Worm (Caenorhabditis elegans) whole organism, young adult: ENCODE data around the gene cpna-3.

Experiments used
- F23B12.7 ChIP-seq: sonication (generic microtip); optimal IDR thresholded peaks from 2 replicates; lab custom pipeline; 2017; ENCODE audit warnings: missing genetic modification characterization, mild to moderate bottlenecking, missing compliant biosample characterization, antibody characterized with exemption, moderate library complexity; ENCODE audit not compliant: insufficient read depth
- F39B2.1 ChIP-seq: fragments of 200-800 bp; sonication (Bioruptor generic); IDR thresholded peaks from 2 replicates; pipeline ENCODE4 v1.3.6; 2022; ENCODE audit warnings: missing genetic modification reagents, missing genetic modification characterization, missing compliant biosample characterization
- F57C9.4 ChIP-seq: sonication (generic microtip); optimal IDR thresholded peaks from 2 replicates; lab custom pipeline; 2017; ENCODE audit warnings: mild to moderate bottlenecking, missing genetic modification characterization, missing compliant biosample characterization
- K11D2.4 ChIP-seq: fragments of 200-800 bp; sonication (Bioruptor generic); IDR thresholded peaks from 2 replicates; pipeline ENCODE4 v1.3.6; 2022; ENCODE audit warnings: missing genetic modification reagents, missing genetic modification characterization, missing compliant biosample characterization
- T07F8.4 ChIP-seq: sonication (generic microtip); optimal IDR thresholded peaks from 2 replicates; lab custom pipeline; 2016; ENCODE audit warnings: mild to moderate bottlenecking, missing genetic modification characterization, moderate library complexity, missing compliant biosample characterization
- T26A5.8 ChIP-seq: sonication (generic microtip); optimal IDR thresholded peaks from 2 replicates; lab custom pipeline; 2016; ENCODE audit warnings: missing genetic modification characterization, missing compliant biosample characterization
- Y67H2A.10 ChIP-seq: fragments of 200-800 bp; sonication (Bioruptor generic); conservative IDR thresholded peaks from 2 replicates; pipeline ENCODE4 v1.3.6; 2022; ENCODE audit warnings: missing genetic modification reagents, missing genetic modification characterization, missing compliant biosample characterization
- Y95B8A.8 ChIP-seq: fragments of 200-800 bp; sonication (Bioruptor generic); IDR thresholded peaks from 2 replicates; pipeline ENCODE4 v1.3.6; 2022; ENCODE audit warnings: missing genetic modification reagents, missing genetic modification characterization, missing compliant biosample characterization
- ZK185.1 ChIP-seq: sonication (generic microtip); optimal IDR thresholded peaks from 2 replicates; lab custom pipeline; 2016; ENCODE audit warnings: mild to moderate bottlenecking, missing genetic modification characterization, missing compliant biosample characterization; ENCODE audit not compliant: poor library complexity, severe bottlenecking
- ama-1 ChIP-seq, 3 experiments: fragments of 150-350 bp in 1 of 3; sonication (generic microtip) in 2 of 3; optimal IDR thresholded peaks; 2 replicates each; lab custom pipeline; 2014 to 2018; ENCODE audit warnings: missing biosample characterization in 2 of 3, missing genetic modification characterization in 2 of 3, missing genetic modification reagents in 2 of 3
- aptf-2 ChIP-seq: fragments of 200-800 bp; sonication (Bioruptor generic); conservative IDR thresholded peaks from 2 replicates; pipeline ENCODE4 v1.3.6; 2022; ENCODE audit warnings: missing genetic modification reagents, missing genetic modification characterization, missing compliant biosample characterization
- atf-7 ChIP-seq: sonication (generic microtip); optimal IDR thresholded peaks from 2 replicates; lab custom pipeline; 2017; ENCODE audit warnings: mild to moderate bottlenecking, missing genetic modification characterization, missing compliant biosample characterization
- attf-5 ChIP-seq: fragments of 200-800 bp; sonication (Bioruptor generic); optimal IDR thresholded peaks from 2 replicates; lab custom pipeline; 2018; ENCODE audit warnings: mild to moderate bottlenecking, missing genetic modification characterization, missing compliant biosample characterization
- ceh-27 ChIP-seq: fragments of 200-800 bp; sonication (Bioruptor generic); optimal IDR thresholded peaks from 2 replicates; lab custom pipeline; 2018; ENCODE audit warnings: mild to moderate bottlenecking, missing genetic modification characterization, moderate library complexity, missing compliant biosample characterization
- ceh-40 ChIP-seq: fragments of 200-800 bp; sonication (Bioruptor generic); IDR thresholded peaks from 2 replicates; pipeline ENCODE4 v1.3.6; 2022; ENCODE audit warnings: missing genetic modification characterization, missing compliant biosample characterization
- chd-7 ChIP-seq: sonication (generic microtip); optimal IDR thresholded peaks from 2 replicates; lab custom pipeline; 2016; ENCODE audit warnings: mild to moderate bottlenecking, missing genetic modification characterization, moderate library complexity, missing compliant biosample characterization
- dox-1 ChIP-seq: fragments of 200-800 bp; sonication (Bioruptor generic); IDR thresholded peaks from 2 replicates; pipeline ENCODE4 v1.3.6; 2022; ENCODE audit warnings: missing genetic modification reagents, missing genetic modification characterization, missing compliant biosample characterization
- egrh-3 ChIP-seq: fragments of 200-800 bp; sonication (Bioruptor generic); IDR thresholded peaks from 2 replicates; pipeline ENCODE4 v1.3.6; 2022; ENCODE audit warnings: missing genetic modification reagents, missing genetic modification characterization, missing compliant biosample characterization
- ekl-4 ChIP-seq: fragments of 200-800 bp; sonication (Bioruptor generic); IDR thresholded peaks from 2 replicates; pipeline ENCODE4 v1.3.6; 2022; ENCODE audit warnings: missing genetic modification reagents, missing genetic modification characterization, missing compliant biosample characterization
- ets-4 ChIP-seq: fragments of 200-800 bp; sonication (Bioruptor generic); optimal IDR thresholded peaks from 2 replicates; lab custom pipeline; 2018; ENCODE audit warnings: mild to moderate bottlenecking, missing genetic modification characterization, missing compliant biosample characterization
- fkh-3 ChIP-seq: sonication (generic microtip); optimal IDR thresholded peaks from 2 replicates; lab custom pipeline; 2016; ENCODE audit warnings: mild to moderate bottlenecking, missing genetic modification characterization, missing compliant biosample characterization
- hlh-12 ChIP-seq: sonication (generic microtip); optimal IDR thresholded peaks from 2 replicates; lab custom pipeline; 2016; ENCODE audit warnings: missing genetic modification characterization, missing compliant biosample characterization
- hsf-1 ChIP-seq: fragments of 200-800 bp; sonication (Bioruptor generic); IDR thresholded peaks from 2 replicates; pipeline ENCODE4 v1.3.6; 2022; ENCODE audit warnings: missing genetic modification reagents, missing genetic modification characterization, missing compliant biosample characterization
- lsl-1 ChIP-seq: fragments of 200-800 bp; sonication (Bioruptor generic); optimal IDR thresholded peaks from 2 replicates; lab custom pipeline; 2018; ENCODE audit warnings: mild to moderate bottlenecking, missing genetic modification characterization, moderate library complexity, missing compliant biosample characterization
- madf-10 ChIP-seq: sonication (generic microtip); optimal IDR thresholded peaks from 2 replicates; lab custom pipeline; 2016; ENCODE audit warnings: mild to moderate bottlenecking, missing genetic modification characterization, missing compliant biosample characterization
- nhr-120 ChIP-seq: fragments of 200-800 bp; sonication (Bioruptor generic); IDR thresholded peaks from 2 replicates; pipeline ENCODE4 v1.3.6; 2022; ENCODE audit warnings: missing genetic modification characterization, missing compliant biosample characterization
- nhr-80 ChIP-seq: sonication (generic microtip); optimal IDR thresholded peaks from 2 replicates; lab custom pipeline; 2016; ENCODE audit warnings: missing genetic modification characterization, missing compliant biosample characterization
- rcor-1 ChIP-seq: fragments of 200-800 bp; sonication (Bioruptor generic); IDR thresholded peaks from 2 replicates; pipeline ENCODE4 v1.3.6; 2022; ENCODE audit warnings: missing genetic modification reagents, missing genetic modification characterization, missing compliant biosample characterization
- snpc-3.4 ChIP-seq: sonication (generic microtip); optimal IDR thresholded peaks from 2 replicates; lab custom pipeline; 2017; ENCODE audit warnings: missing genetic modification characterization, mild to moderate bottlenecking, missing compliant biosample characterization, antibody characterized with exemption, moderate library complexity, missing genotype, missing genetic modification reagents
- snpc-4 ChIP-seq, 5 experiments: fragments of 150-350 bp in 1 of 5; sonication (generic microtip) in 4 of 5; optimal IDR thresholded peaks; 2 replicates each; lab custom pipeline; 2014 to 2018; ENCODE audit warnings: missing genetic modification characterization in 5 of 5, missing biosample characterization in 3 of 5, antibody characterized with exemption in 2 of 5, mild to moderate bottlenecking in 2 of 5, missing compliant biosample characterization in 2 of 5, missing genotype in 2 of 5, moderate library complexity in 2 of 5, missing genetic modification reagents in 1 of 5
- sptf-2 ChIP-seq: fragments of 200-800 bp; sonication (Bioruptor generic); optimal IDR thresholded peaks from 2 replicates; lab custom pipeline; 2018; ENCODE audit warnings: mild to moderate bottlenecking, missing genetic modification characterization, missing compliant biosample characterization
- unc-130 ChIP-seq: sonication (generic microtip); optimal IDR thresholded peaks from 2 replicates; lab custom pipeline; 2016; ENCODE audit warnings: missing genetic modification reagents, missing genetic modification characterization, missing compliant biosample characterization
- unc-62 ChIP-seq: fragments of 150-350 bp; optimal IDR thresholded peaks from 2 replicates; lab custom pipeline; 2014; ENCODE audit warnings: missing biosample characterization, missing genetic modification reagents, missing genetic modification characterization
- ztf-28 ChIP-seq: fragments of 200-800 bp; sonication (Bioruptor generic); IDR thresholded peaks from 2 replicates; pipeline ENCODE4 v1.3.6; 2022; ENCODE audit warnings: missing genetic modification reagents, missing genetic modification characterization, missing compliant biosample characterization

The cpna-3 gene

DNA sequence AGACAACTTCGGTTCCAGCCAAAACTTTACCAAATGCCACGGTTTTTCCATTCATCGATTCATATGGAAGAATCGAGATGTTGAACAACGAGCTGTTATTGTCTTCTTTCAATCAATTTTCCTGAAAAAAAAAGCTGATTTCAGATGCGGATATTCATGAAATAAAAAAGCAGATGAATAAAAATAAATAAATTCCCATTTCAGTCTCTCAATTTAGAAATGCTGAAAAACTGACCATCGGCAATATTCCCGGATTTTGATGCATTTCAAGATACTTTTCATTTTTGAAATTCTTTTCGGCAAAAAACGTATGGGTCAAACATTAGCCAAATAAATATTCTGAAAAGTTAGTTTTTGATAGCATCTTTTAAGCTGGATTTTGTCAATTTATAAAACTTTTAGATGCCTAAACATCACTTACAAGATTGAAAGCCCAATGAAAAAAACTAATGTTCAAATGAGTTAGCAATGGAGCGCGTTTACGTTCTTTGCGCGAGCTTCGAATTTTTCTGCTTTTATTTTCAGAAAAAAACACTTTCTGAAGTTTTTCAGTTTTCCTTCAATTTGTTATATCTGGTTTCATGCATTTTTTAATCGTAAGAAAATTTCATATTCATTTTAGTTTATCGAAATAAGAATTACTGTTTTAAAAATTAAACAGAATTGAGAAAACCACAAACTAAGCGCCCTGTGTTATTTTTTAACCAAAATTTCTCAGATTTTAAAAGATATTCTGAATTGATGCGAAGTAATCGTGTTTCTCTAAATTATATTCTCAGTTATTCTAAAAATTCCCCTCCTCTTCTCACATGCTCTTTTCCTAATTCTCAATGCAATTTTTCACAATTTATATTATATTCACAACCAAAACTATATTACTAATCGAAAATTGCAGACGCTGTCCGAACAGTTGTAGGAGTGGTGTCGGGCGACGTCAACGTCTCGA lies 7.7 kb downstream of the cpna-3 start, which contains the start of the genes C01F6.14 and fem-3 (continued):
- TF ChIP-seq K11D2.4 (GFP tag; lab: Robert Waterston, UW) (no peak), ama-1 (optimal IDR thresholded peaks at IDR 0.05; lab: Kevin White, UChicago) (no peak), ama-1 (GFP tag; optimal IDR thresholded peaks at IDR 0.05; lab: Kevin White, UChicago) (no peak), aptf-2 (GFP tag; lab: Robert Waterston, UW) (no peak)

DNA sequence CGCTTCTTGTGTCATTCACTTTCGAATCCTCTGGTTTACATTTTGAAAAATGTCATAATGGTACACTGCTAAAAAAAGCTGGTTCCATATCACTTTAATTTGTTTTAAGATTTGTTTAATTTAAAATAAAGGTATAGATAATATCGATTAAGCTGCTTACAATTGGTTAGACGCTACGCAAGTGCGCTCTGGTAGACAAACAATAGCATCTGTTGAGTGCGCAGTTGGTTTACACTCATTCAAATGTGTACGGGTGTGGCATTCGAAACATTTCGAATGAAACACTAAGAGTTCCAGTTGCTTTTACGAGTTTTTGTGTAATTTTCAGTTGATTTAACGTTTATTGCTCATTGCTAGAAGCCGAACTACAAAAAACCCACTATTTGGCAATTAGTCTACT lies 10.8 kb downstream of the cpna-3 start:
- TF ChIP-seq nhr-80 (tag; lab: Kevin White, UChicago) (peak; percentile 15), attf-5 (GFP tag; lab: Kevin White, UChicago) (peak; percentile 43), snpc-3.4 (tag; lab: Kevin White, UChicago) (peak; percentile 4), fkh-3 (tag; lab: Kevin White, UChicago) (no peak), snpc-4 (GFP tag; optimal IDR thresholded peaks at IDR 0.05; lab: Kevin White, UChicago) (no peak), snpc-4 (tag; optimal IDR thresholded peaks at IDR 0.05; lab: Kevin White, UChicago) (peak in 1 of 4 experiments; percentile 18)

DNA sequence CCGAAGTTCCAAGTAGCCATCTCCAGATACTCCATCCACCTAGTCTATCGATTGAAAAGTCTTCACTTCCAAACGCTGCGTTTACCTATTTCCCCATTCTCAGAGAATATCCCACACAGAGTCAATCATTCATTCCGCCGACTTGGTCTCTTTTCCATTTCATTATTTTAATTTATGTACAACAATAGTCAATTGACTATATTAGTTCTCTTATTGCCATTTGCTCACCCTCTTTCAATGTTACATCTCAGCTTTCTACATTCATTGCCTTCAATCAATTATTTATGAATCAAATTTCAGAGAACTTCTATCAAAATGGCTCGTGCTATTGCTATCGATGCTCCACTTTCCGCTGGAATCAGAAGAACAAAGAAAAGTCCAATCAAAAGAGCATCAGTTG lies 12.0 kb downstream of the cpna-3 start, which contains the start of gene aly-1:
Gene aly-1, plus strand, starts transcription at position 301 of the 400 bp plus-strand sequence.
- TF ChIP-seq atf-7 (no peak), F23B12.7 (tag; lab: Kevin White, UChicago) (no peak), attf-5 (GFP tag; lab: Kevin White, UChicago) (no peak), ztf-28 (GFP tag; lab: Robert Waterston, UW) (no peak), lsl-1 (no peak), hsf-1 (GFP tag; lab: Robert Waterston, UW) (no peak), unc-62 (GFP tag; lab: Kevin White, UChicago) (no peak), egrh-3 (no peak), ceh-27 (GFP tag; lab: Kevin White, UChicago) (no peak), rcor-1 (GFP tag; lab: Robert Waterston, UW) (no peak)

DNA sequence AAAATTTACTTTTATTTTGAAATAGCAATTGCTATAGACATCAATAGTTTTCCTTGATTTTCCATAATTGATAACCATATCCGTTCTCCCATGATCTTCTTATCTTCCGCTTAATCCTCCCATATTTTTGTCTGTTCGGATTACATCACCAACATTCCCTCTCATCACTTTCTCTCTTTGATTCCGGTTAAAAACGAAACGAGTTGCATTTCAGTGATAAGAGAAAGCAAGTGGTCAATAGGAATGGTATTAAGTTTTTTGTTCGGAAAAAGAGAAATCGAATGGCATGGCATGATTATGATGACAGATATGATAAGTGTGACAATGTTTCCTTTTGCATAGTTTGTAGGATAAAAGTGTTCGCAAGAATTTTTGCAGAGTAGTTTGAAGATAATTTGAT lies 15.4 kb downstream of the cpna-3 start:
- TF ChIP-seq ekl-4 (GFP tag; lab: Robert Waterston, UW) (no peak), F39B2.1 (no peak), nhr-80 (tag; lab: Kevin White, UChicago) (peak; percentile 85), ets-4 (GFP tag; lab: Kevin White, UChicago) (peak; percentile 46)

DNA sequence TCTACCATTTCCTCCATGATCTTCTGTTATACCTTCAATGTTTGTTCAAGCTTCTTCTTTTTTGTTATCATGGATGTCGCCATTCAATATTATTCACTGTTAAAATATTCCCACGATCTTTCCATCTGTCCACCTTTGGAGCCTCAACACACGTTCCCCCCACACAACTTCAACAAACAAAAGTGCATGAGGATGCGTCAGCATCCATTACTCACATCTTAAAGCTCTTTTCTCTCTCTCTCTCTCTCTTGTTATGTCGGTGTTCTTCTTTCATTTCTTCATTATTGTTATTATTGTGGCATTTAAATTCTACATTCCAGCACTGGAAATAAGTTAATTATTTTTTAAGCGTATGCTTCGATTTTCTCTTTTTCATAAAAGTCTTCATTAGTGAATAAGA lies 17.4 kb downstream of the cpna-3 start:
- TF ChIP-seq chd-7 (tag; lab: Kevin White, UChicago) (no peak), Y67H2A.10 (no peak)
- TF ChIP-seq, all 124 proteins: peak for 0

DNA sequence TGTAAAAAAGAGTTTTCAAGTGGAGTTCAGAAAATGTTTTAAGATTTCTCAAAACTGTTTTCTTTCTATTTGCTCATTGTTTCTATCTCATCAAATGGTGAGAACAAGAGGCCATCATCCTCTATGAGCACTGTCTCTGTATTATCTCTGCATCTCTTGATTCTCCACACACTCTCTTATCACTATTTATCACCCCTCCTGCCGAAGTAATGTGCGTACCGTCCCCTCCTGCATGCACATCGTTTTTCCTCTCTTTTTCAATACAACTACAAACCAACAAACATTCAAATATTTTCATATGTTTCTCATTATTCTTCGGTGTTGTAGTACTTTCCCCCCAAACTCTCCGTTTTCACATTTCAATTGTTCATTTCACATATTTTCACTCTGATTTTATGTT lies 19.8 kb downstream of the cpna-3 start:
- TF ChIP-seq dox-1 (no peak), egrh-3 (no peak), attf-5 (GFP tag; lab: Kevin White, UChicago) (no peak), nhr-80 (tag; lab: Kevin White, UChicago) (peak; percentile 71)
- TF ChIP-seq, all 124 proteins: peak for 1

- TF ChIP-seq T26A5.8 (tag; lab: Kevin White, UChicago) (no peak), dox-1 (no peak), nhr-120 (GFP tag; lab: Robert Waterston, UW) (no peak), rcor-1 (GFP tag; lab: Robert Waterston, UW) (no peak), F57C9.4 (tag; lab: Kevin White, UChicago) (no peak), snpc-3.4 (tag; lab: Kevin White, UChicago) (no peak), aptf-2 (GFP tag; lab: Robert Waterston, UW) (no peak), ceh-40 (GFP tag; lab: Robert Waterston, UW) (no peak), T07F8.4 (tag; lab: Kevin White, UChicago) (no peak), Y95B8A.8 (no peak), madf-10 (tag; lab: Kevin White, UChicago) (no peak), unc-130 (no peak), sptf-2 (GFP tag; lab: Kevin White, UChicago) (no peak), ama-1 (optimal IDR thresholded peaks at IDR 0.05; lab: Kevin White, UChicago) (no peak), ama-1 (GFP tag; optimal IDR thresholded peaks at IDR 0.05; lab: Kevin White, UChicago) (no peak), hlh-12 (no peak), egrh-3 (no peak), ZK185.1 (tag; lab: Kevin White, UChicago) (no peak)
Measured at ce11 chrIV:9117700-9118099, 21.1 kb downstream of the cpna-3 start.
